Worm (Caenorhabditis elegans) whole organism, young adult: ENCODE data around the gene R74.8.

Source experiments
- B0019.2 ChIP-seq: fragments of 200-800 bp; sonication (Bioruptor generic); conservative IDR thresholded peaks from 2 replicates; pipeline ENCODE4 v1.3.6; 2022; ENCODE audit warnings: missing genetic modification reagents, missing genetic modification characterization, missing compliant biosample characterization
- B0035.1 ChIP-seq: sonication (generic microtip); optimal IDR thresholded peaks from 2 replicates; lab custom pipeline; 2016; ENCODE audit warnings: missing genetic modification characterization, mild to moderate bottlenecking, missing compliant biosample characterization, missing genotype, missing genetic modification reagents
- B0336.3 ChIP-seq: fragments of 200-800 bp; sonication (Bioruptor generic); IDR thresholded peaks from 2 replicates; pipeline ENCODE4 v1.3.6; 2022; ENCODE audit warnings: missing genetic modification characterization, missing compliant biosample characterization
- F22D6.2 ChIP-seq: sonication (generic microtip); optimal IDR thresholded peaks from 2 replicates; lab custom pipeline; 2016; ENCODE audit warnings: mild to moderate bottlenecking, missing genetic modification characterization, missing compliant biosample characterization
- F33H1.4 ChIP-seq: fragments of 200-800 bp; sonication (Bioruptor generic); IDR thresholded peaks from 2 replicates; pipeline ENCODE4 v1.3.6; 2022; ENCODE audit warnings: missing genetic modification reagents, missing genetic modification characterization, missing compliant biosample characterization
- F49E8.2 ChIP-seq: sonication (generic microtip); optimal IDR thresholded peaks from 3 replicates; lab custom pipeline; 2017; ENCODE audit warnings: missing genetic modification characterization, mild to moderate bottlenecking, missing compliant biosample characterization, antibody characterized with exemption, moderate library complexity; ENCODE audit not compliant: insufficient read depth
- F55B11.4 ChIP-seq: sonication (generic microtip); optimal IDR thresholded peaks from 2 replicates; lab custom pipeline; 2016; ENCODE audit warnings: missing compliant biosample characterization, missing genetic modification characterization, borderline replicate concordance; ENCODE audit not compliant: insufficient read depth
- K11D2.4 ChIP-seq: fragments of 200-800 bp; sonication (Bioruptor generic); IDR thresholded peaks from 2 replicates; pipeline ENCODE4 v1.3.6; 2022; ENCODE audit warnings: missing genetic modification reagents, missing genetic modification characterization, missing compliant biosample characterization
- T07F8.4 ChIP-seq: sonication (generic microtip); optimal IDR thresholded peaks from 2 replicates; lab custom pipeline; 2016; ENCODE audit warnings: mild to moderate bottlenecking, missing genetic modification characterization, moderate library complexity, missing compliant biosample characterization
- Y53F4B.3 ChIP-seq: fragments of 200-800 bp; sonication (Bioruptor generic); IDR thresholded peaks from 2 replicates; pipeline ENCODE4 v1.3.6; 2022; ENCODE audit warnings: missing genetic modification reagents, missing genetic modification characterization, missing compliant biosample characterization
- Y53G8AR.9 ChIP-seq: fragments of 200-800 bp; sonication (Bioruptor generic); conservative IDR thresholded peaks from 2 replicates; pipeline ENCODE4 v1.3.6; 2022; ENCODE audit warnings: missing genetic modification reagents, missing genetic modification characterization, missing compliant biosample characterization
- Y56A3A.18 ChIP-seq: fragments of 200-800 bp; sonication (Bioruptor generic); IDR thresholded peaks from 2 replicates; pipeline ENCODE4 v1.3.6; 2022; ENCODE audit warnings: missing genetic modification reagents, missing genetic modification characterization, missing compliant biosample characterization
- Y95B8A.8 ChIP-seq: fragments of 200-800 bp; sonication (Bioruptor generic); IDR thresholded peaks from 2 replicates; pipeline ENCODE4 v1.3.6; 2022; ENCODE audit warnings: missing genetic modification reagents, missing genetic modification characterization, missing compliant biosample characterization
- akir-1 ChIP-seq: fragments of 200-800 bp; sonication (Bioruptor generic); optimal IDR thresholded peaks from 2 replicates; lab custom pipeline; 2018; ENCODE audit warnings: mild to moderate bottlenecking, missing genetic modification characterization, moderate library complexity, missing compliant biosample characterization
- aptf-2 ChIP-seq: fragments of 200-800 bp; sonication (Bioruptor generic); conservative IDR thresholded peaks from 2 replicates; pipeline ENCODE4 v1.3.6; 2022; ENCODE audit warnings: missing genetic modification reagents, missing genetic modification characterization, missing compliant biosample characterization
- aptf-3 ChIP-seq: fragments of 200-800 bp; sonication (Bioruptor generic); IDR thresholded peaks from 2 replicates; pipeline ENCODE4 v1.3.6; 2022; ENCODE audit warnings: missing genetic modification characterization, missing compliant biosample characterization
- attf-5 ChIP-seq: fragments of 200-800 bp; sonication (Bioruptor generic); optimal IDR thresholded peaks from 2 replicates; lab custom pipeline; 2018; ENCODE audit warnings: mild to moderate bottlenecking, missing genetic modification characterization, missing compliant biosample characterization
- cebp-1 ChIP-seq, 2 experiments: fragments of 200-800 bp in 1 of 2; sonication (Bioruptor generic) in 1 of 2; sonication (generic microtip) in 1 of 2; IDR thresholded peaks in 1 of 2; optimal IDR thresholded peaks in 1 of 2; 2 replicates each; pipeline versions ENCODE4 v1.3.6 to Lab custom; 2017 to 2022; ENCODE audit warnings: missing compliant biosample characterization in 2 of 2, missing genetic modification characterization in 2 of 2, mild to moderate bottlenecking in 1 of 2, missing genetic modification reagents in 1 of 2, moderate library complexity in 1 of 2
- ceh-58 ChIP-seq: fragments of 200-800 bp; sonication (Bioruptor generic); IDR thresholded peaks from 2 replicates; pipeline ENCODE4 v1.3.6; 2022; ENCODE audit warnings: missing genetic modification characterization, missing compliant biosample characterization
- chd-7 ChIP-seq: sonication (generic microtip); optimal IDR thresholded peaks from 2 replicates; lab custom pipeline; 2016; ENCODE audit warnings: mild to moderate bottlenecking, missing genetic modification characterization, moderate library complexity, missing compliant biosample characterization
- egl-18 ChIP-seq: fragments of 200-800 bp; sonication (Bioruptor generic); IDR thresholded peaks from 2 replicates; pipeline ENCODE4 v1.3.6; 2022; ENCODE audit warnings: missing genetic modification reagents, missing genetic modification characterization, missing compliant biosample characterization
- egl-44 ChIP-seq: fragments of 200-800 bp; sonication (Bioruptor generic); IDR thresholded peaks from 2 replicates; pipeline ENCODE4 v1.3.6; 2022; ENCODE audit warnings: missing genetic modification reagents, missing genetic modification characterization, missing compliant biosample characterization
- egrh-3 ChIP-seq: fragments of 200-800 bp; sonication (Bioruptor generic); IDR thresholded peaks from 2 replicates; pipeline ENCODE4 v1.3.6; 2022; ENCODE audit warnings: missing genetic modification reagents, missing genetic modification characterization, missing compliant biosample characterization
- gei-17 ChIP-seq: fragments of 200-800 bp; sonication (Bioruptor generic); optimal IDR thresholded peaks from 2 replicates; lab custom pipeline; 2018; ENCODE audit warnings: mild to moderate bottlenecking, missing genetic modification characterization, missing compliant biosample characterization
- hmg-1.2 ChIP-seq: fragments of 200-800 bp; sonication (Bioruptor generic); IDR thresholded peaks from 2 replicates; pipeline ENCODE4 v1.3.6; 2022; ENCODE audit warnings: missing genetic modification reagents, missing genetic modification characterization, missing compliant biosample characterization
- let-607 ChIP-seq, 2 experiments: fragments of 200-800 bp in 1 of 2; sonication (Bioruptor generic) in 1 of 2; sonication (generic microtip) in 1 of 2; optimal IDR thresholded peaks; 2 replicates each; lab custom pipeline; 2016 to 2018; ENCODE audit warnings: mild to moderate bottlenecking in 2 of 2, missing compliant biosample characterization in 2 of 2, missing genetic modification characterization in 2 of 2, moderate library complexity in 2 of 2, missing genotype in 1 of 2
- lin-35 ChIP-seq, 3 experiments: fragments of 150-350 bp in 2 of 3; sonication (generic microtip) in 1 of 3; optimal IDR thresholded peaks; 2 replicates each; lab custom pipeline; 2014 to 2018; ENCODE audit warnings: missing biosample characterization in 3 of 3, missing genetic modification characterization in 3 of 3, missing genetic modification reagents in 3 of 3
- lin-40 ChIP-seq: sonication (generic microtip); optimal IDR thresholded peaks from 2 replicates; lab custom pipeline; 2016; ENCODE audit warnings: missing genetic modification characterization, mild to moderate bottlenecking, missing compliant biosample characterization, missing genotype, missing genetic modification reagents
- lir-1 ChIP-seq: fragments of 200-800 bp; sonication (Bioruptor generic); conservative IDR thresholded peaks from 2 replicates; pipeline ENCODE4 v1.3.6; 2022; ENCODE audit warnings: missing genetic modification reagents, missing genetic modification characterization, missing compliant biosample characterization
- lsl-1 ChIP-seq: fragments of 200-800 bp; sonication (Bioruptor generic); optimal IDR thresholded peaks from 2 replicates; lab custom pipeline; 2018; ENCODE audit warnings: mild to moderate bottlenecking, missing genetic modification characterization, moderate library complexity, missing compliant biosample characterization
- lsy-27 ChIP-seq: sonication (generic microtip); optimal IDR thresholded peaks from 2 replicates; lab custom pipeline; 2017; ENCODE audit warnings: missing genetic modification characterization, mild to moderate bottlenecking, missing compliant biosample characterization, antibody characterized with exemption, missing genotype, borderline replicate concordance; ENCODE audit not compliant: insufficient read depth
- madf-3 ChIP-seq: fragments of 200-800 bp; sonication (Bioruptor generic); IDR thresholded peaks from 2 replicates; pipeline ENCODE4 v1.3.6; 2022; ENCODE audit warnings: missing genetic modification reagents, missing genetic modification characterization, missing compliant biosample characterization
- mcd-1 ChIP-seq: fragments of 200-800 bp; sonication (Bioruptor generic); IDR thresholded peaks from 2 replicates; pipeline ENCODE4 v1.3.6; 2022; ENCODE audit warnings: missing genetic modification reagents, missing genetic modification characterization, missing compliant biosample characterization
- nfya-1 ChIP-seq: sonication (generic microtip); optimal IDR thresholded peaks from 2 replicates; lab custom pipeline; 2017; ENCODE audit warnings: antibody characterized with exemption, missing compliant biosample characterization, missing genetic modification characterization, borderline replicate concordance; ENCODE audit not compliant: insufficient read depth
- nhr-179 ChIP-seq: sonication (generic microtip); optimal IDR thresholded peaks from 2 replicates; lab custom pipeline; 2016; ENCODE audit warnings: mild to moderate bottlenecking, missing genetic modification characterization, missing compliant biosample characterization
- nhr-80 ChIP-seq: sonication (generic microtip); optimal IDR thresholded peaks from 2 replicates; lab custom pipeline; 2016; ENCODE audit warnings: missing genetic modification characterization, missing compliant biosample characterization
- nhr-90 ChIP-seq: sonication (generic microtip); optimal IDR thresholded peaks from 2 replicates; lab custom pipeline; 2016; ENCODE audit warnings: missing genotype, mild to moderate bottlenecking, missing genetic modification characterization, missing compliant biosample characterization
- pha-4 ChIP-seq: fragments of 150-350 bp; sonication (generic microtip); optimal IDR thresholded peaks from 2 replicates; lab custom pipeline; 2014; ENCODE audit warnings: missing biosample characterization, missing genetic modification reagents, missing genetic modification characterization
- repo-1 ChIP-seq: sonication (generic microtip); optimal IDR thresholded peaks from 2 replicates; lab custom pipeline; 2017; ENCODE audit warnings: mild to moderate bottlenecking, missing genetic modification characterization, missing compliant biosample characterization
- sdz-38 ChIP-seq: sonication (generic microtip); optimal IDR thresholded peaks from 2 replicates; lab custom pipeline; 2016; ENCODE audit warnings: missing genotype, missing genetic modification characterization, missing compliant biosample characterization
- snpc-4 ChIP-seq, 5 experiments: fragments of 150-350 bp in 1 of 5; sonication (generic microtip) in 4 of 5; optimal IDR thresholded peaks; 2 replicates each; lab custom pipeline; 2014 to 2018; ENCODE audit warnings: missing genetic modification characterization in 5 of 5, missing biosample characterization in 3 of 5, antibody characterized with exemption in 2 of 5, mild to moderate bottlenecking in 2 of 5, missing compliant biosample characterization in 2 of 5, missing genotype in 2 of 5, moderate library complexity in 2 of 5, missing genetic modification reagents in 1 of 5
- tbp1 ChIP-seq: fragments of 200-800 bp; sonication (Bioruptor generic); optimal IDR thresholded peaks from 2 replicates; lab custom pipeline; 2018; ENCODE audit warnings: mild to moderate bottlenecking, missing genetic modification characterization, missing compliant biosample characterization
- unc-130 ChIP-seq: sonication (generic microtip); optimal IDR thresholded peaks from 2 replicates; lab custom pipeline; 2016; ENCODE audit warnings: missing genetic modification reagents, missing genetic modification characterization, missing compliant biosample characterization
- unc-62 ChIP-seq: fragments of 150-350 bp; optimal IDR thresholded peaks from 2 replicates; lab custom pipeline; 2014; ENCODE audit warnings: missing biosample characterization, missing genetic modification reagents, missing genetic modification characterization
- zfh-2 ChIP-seq: fragments of 200-800 bp; sonication (Bioruptor generic); conservative IDR thresholded peaks from 2 replicates; pipeline ENCODE4 v1.3.6; 2022; ENCODE audit warnings: missing genetic modification reagents, missing genetic modification characterization, missing compliant biosample characterization
- ztf-18 ChIP-seq: sonication (generic microtip); optimal IDR thresholded peaks from 2 replicates; lab custom pipeline; 2016; ENCODE audit warnings: missing genotype, mild to moderate bottlenecking, missing genetic modification characterization, missing compliant biosample characterization

Gene R74.8

ce11 chrIII:4193659-4194103 is 12.4 kb upstream of the R74.8 start, which contains the start of gene xbp-1 (continued):
- TF ChIP-seq K11D2.4 (GFP tag; lab: Robert Waterston, UW) (no peak; the same call in 1 of the 2 replicates), nhr-90 (tag; lab: Kevin White, UChicago) (peak; percentile 79), aptf-3 (GFP tag; lab: Robert Waterston, UW) (no peak), cebp-1 (GFP tag; IDR thresholded peaks at IDR 0.05; lab: Robert Waterston, UW) (peak; percentile 100), cebp-1 (tag; optimal IDR thresholded peaks at IDR 0.05; lab: Kevin White, UChicago) (peak; percentile 100), tbp1 (GFP tag; lab: Kevin White, UChicago) (peak; percentile 64), lir-1 (GFP tag; lab: Robert Waterston, UW) (no peak; the same call in 1 of the 2 replicates), egl-44 (GFP tag; lab: Robert Waterston, UW) (peak; percentile 70; the same call in 1 of the 2 replicates), ztf-18 (tag; lab: Kevin White, UChicago) (peak; percentile 64), akir-1 (GFP tag; lab: Kevin White, UChicago) (peak; percentile 74), unc-62 (peak; percentile 76), B0019.2 (GFP tag; lab: Robert Waterston, UW) (no peak), repo-1 (no peak), mcd-1 (GFP tag; lab: Robert Waterston, UW) (peak; percentile 64), unc-130 (GFP tag; lab: Kevin White, UChicago) (no peak), nhr-179 (tag; lab: Kevin White, UChicago) (no peak), chd-7 (peak; percentile 77), Y53F4B.3 (GFP tag; lab: Robert Waterston, UW) (no peak), F33H1.4 (GFP tag; lab: Robert Waterston, UW) (no peak), zfh-2 (peak; percentile 85), lsy-27 (tag; lab: Kevin White, UChicago) (no peak), Y56A3A.18 (no peak), sdz-38 (tag; lab: Kevin White, UChicago) (no peak), lin-40 (tag; lab: Kevin White, UChicago) (peak; percentile 84), pha-4 (peak; percentile 94), egl-18 (GFP tag; lab: Robert Waterston, UW) (0 out of 2 replicates have a peak, but pooled peaks have one; percentile 23), F55B11.4 (tag; lab: Kevin White, UChicago) (no peak), ceh-58 (no peak), F49E8.2 (tag; lab: Kevin White, UChicago) (no peak), lsl-1 (peak; percentile 23), nfya-1 (tag; lab: Kevin White, UChicago) (no peak), lin-35 (GFP tag; optimal IDR thresholded peaks at IDR 0.05; lab: Kevin White, UChicago) (peak in 1 of 3 experiments; percentile 48), attf-5 (peak; percentile 98), F22D6.2 (tag; lab: Kevin White, UChicago) (peak; percentile 47), gei-17 (GFP tag; lab: Kevin White, UChicago) (peak; percentile 38), B0035.1 (peak; percentile 3), T07F8.4 (tag; lab: Kevin White, UChicago) (no peak), snpc-4 (GFP tag; optimal IDR thresholded peaks at IDR 0.05; lab: Kevin White, UChicago) (no peak), snpc-4 (tag; optimal IDR thresholded peaks at IDR 0.05; lab: Kevin White, UChicago) (peak; percentile 52 to 71 (median 56)), madf-3 (GFP tag; lab: Robert Waterston, UW) (peak; percentile 95), let-607 (tag; optimal IDR thresholded peaks at IDR 0.05; lab: Kevin White, UChicago) (peak; percentile 99), B0336.3 (GFP tag; lab: Robert Waterston, UW) (peak; percentile 80), hmg-1.2 (GFP tag; lab: Robert Waterston, UW) (peak; percentile 68; the same call in 1 of the 2 replicates), egrh-3 (GFP tag; lab: Robert Waterston, UW) (no peak), Y95B8A.8 (GFP tag; lab: Robert Waterston, UW) (0 out of 2 replicates have a peak, but pooled peaks have one; percentile 38), aptf-2 (GFP tag; lab: Robert Waterston, UW) (no peak), nhr-80 (tag; lab: Kevin White, UChicago) (peak; percentile 100), Y53G8AR.9 (GFP tag; lab: Robert Waterston, UW) (0 out of 2 replicates have a peak, but pooled peaks have one; percentile 56)
